Worm (Caenorhabditis elegans) whole organism, midembryonic: Measurements from ENCODE around the gene spp-5.

Source experiments
- flt-1 ChIP-seq: fragments of 200-800 bp; sonication (Bioruptor generic); IDR thresholded peaks from 2 replicates; pipeline ENCODE4 v1.3.6; 2022; ENCODE audit warnings: missing genetic modification characterization, missing compliant biosample characterization
- klf-2 ChIP-seq: fragments of 200-800 bp; sonication (Bioruptor generic); conservative IDR thresholded peaks from 2 replicates; pipeline ENCODE4 v1.3.6; 2022; ENCODE audit warnings: missing genetic modification reagents, missing genetic modification characterization, missing compliant biosample characterization
- med-1 ChIP-seq: sonication (generic microtip); optimal IDR thresholded peaks from 2 replicates; lab custom pipeline; 2017; ENCODE audit warnings: missing genetic modification characterization, mild to moderate bottlenecking, missing compliant biosample characterization, antibody characterized with exemption, missing genetic modification reagents; ENCODE audit not compliant: insufficient read depth
- ref-1 ChIP-seq: fragments of 200-800 bp; sonication (Bioruptor generic); conservative IDR thresholded peaks from 2 replicates; pipeline ENCODE4 v1.3.6; 2022; ENCODE audit warnings: missing genetic modification reagents, missing genetic modification characterization, missing compliant biosample characterization

DNA sequence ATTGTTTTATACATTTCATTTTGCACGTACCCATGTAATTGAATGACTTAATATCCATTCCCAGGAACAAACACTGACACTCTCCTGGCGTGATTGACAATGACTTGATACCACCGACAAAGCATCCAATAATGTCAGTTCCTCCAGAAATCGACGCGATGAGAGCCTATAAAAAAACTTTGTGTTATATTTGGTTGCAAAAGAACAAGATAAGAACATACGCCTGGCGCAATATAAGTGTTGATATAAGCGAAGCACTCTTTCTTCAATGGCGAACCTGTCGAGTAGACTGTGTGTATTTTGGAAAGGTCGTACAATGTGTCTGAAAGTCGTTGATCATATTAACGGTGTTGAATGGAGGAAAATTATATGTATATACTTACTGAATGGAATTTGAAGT, 17.0 kb downstream of the spp-5 start:
- TF ChIP-seq flt-1 (GFP tag; lab: Robert Waterston, UW) (no peak), ref-1 (GFP tag; lab: Robert Waterston, UW) (no peak), klf-2 (GFP tag; lab: Robert Waterston, UW) (no peak), med-1 (no peak)
